Worm (Caenorhabditis elegans) whole organism, young adult: Measurements from ENCODE around the gene C53A3.1.

Source experiments
- C17E4.6 ChIP-seq: fragments of 200-800 bp; sonication (Bioruptor generic); IDR thresholded peaks from 2 replicates; pipeline ENCODE4 v1.3.6; 2022; ENCODE audit warnings: missing genetic modification reagents, missing genetic modification characterization, missing compliant biosample characterization
- ceh-58 ChIP-seq: fragments of 200-800 bp; sonication (Bioruptor generic); IDR thresholded peaks from 2 replicates; pipeline ENCODE4 v1.3.6; 2022; ENCODE audit warnings: missing genetic modification characterization, missing compliant biosample characterization

DNA sequence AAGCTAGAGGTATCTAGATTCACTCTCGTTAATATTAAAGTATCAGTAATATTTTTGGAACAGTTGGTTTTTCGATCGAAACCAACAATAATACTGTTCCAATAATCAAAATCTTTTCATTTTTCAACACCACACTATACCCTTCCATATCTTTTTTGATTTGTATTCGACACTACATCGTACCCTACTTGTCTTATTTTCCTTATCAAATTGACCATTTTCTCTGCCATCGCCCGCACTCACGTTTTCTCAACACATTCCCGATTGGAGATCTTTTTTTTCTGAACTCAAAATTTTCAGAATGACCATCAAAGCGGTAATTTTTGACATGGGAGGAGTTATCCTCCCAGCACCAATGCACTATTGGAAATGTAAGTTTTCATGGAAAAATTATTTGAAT is 12.5 kb downstream of the C53A3.1 start, which contains the start of gene acds-10:
- TF ChIP-seq ceh-58 (GFP tag; lab: Robert Waterston, UW) (no peak), C17E4.6 (GFP tag; lab: Robert Waterston, UW) (no peak)
